Worm (Caenorhabditis elegans) whole organism, late embryonic: Measurements from ENCODE around the gene T12B5.14.

Source experiments
- C08G9.2 ChIP-seq: sonication (generic microtip); optimal IDR thresholded peaks from 2 replicates; lab custom pipeline; 2016; ENCODE audit warnings: mild to moderate bottlenecking, missing genetic modification characterization, moderate library complexity, missing compliant biosample characterization
- C38D4.7 ChIP-seq: fragments of 200-800 bp; sonication (Bioruptor generic); optimal IDR thresholded peaks from 2 replicates; lab custom pipeline; 2018; ENCODE audit warnings: mild to moderate bottlenecking, missing genetic modification characterization, moderate library complexity, missing compliant biosample characterization
- dmd-4 ChIP-seq: sonication (generic microtip); optimal IDR thresholded peaks from 2 replicates; lab custom pipeline; 2016; ENCODE audit warnings: borderline replicate concordance, missing genetic modification characterization, missing compliant biosample characterization
- fkh-10 ChIP-seq: fragments of 150-350 bp; optimal IDR thresholded peaks from 2 replicates; lab custom pipeline; 2014; ENCODE audit warnings: missing biosample characterization, missing genetic modification reagents, missing genetic modification characterization

ce11 chrIII:1004464-1004863 is 49.8 kb downstream of the T12B5.14 start:
- TF ChIP-seq C08G9.2 (no peak), fkh-10 (GFP tag; lab: Kevin White, UChicago) (no peak), C38D4.7 (GFP tag; lab: Kevin White, UChicago) (no peak), dmd-4 (tag; lab: Kevin White, UChicago) (no peak)
